Worm (Caenorhabditis elegans) whole organism, young adult: ENCODE data around the gene nhr-230.

Experiments used
- B0035.1 ChIP-seq: sonication (generic microtip); optimal IDR thresholded peaks from 2 replicates; lab custom pipeline; 2016; ENCODE audit warnings: missing genetic modification characterization, mild to moderate bottlenecking, missing compliant biosample characterization, missing genotype, missing genetic modification reagents
- C17E4.6 ChIP-seq: fragments of 200-800 bp; sonication (Bioruptor generic); IDR thresholded peaks from 2 replicates; pipeline ENCODE4 v1.3.6; 2022; ENCODE audit warnings: missing genetic modification reagents, missing genetic modification characterization, missing compliant biosample characterization
- F57A8.1 ChIP-seq: fragments of 200-800 bp; sonication (Bioruptor generic); optimal IDR thresholded peaks from 2 replicates; lab custom pipeline; 2018; ENCODE audit warnings: mild to moderate bottlenecking, missing genetic modification characterization, moderate library complexity, missing compliant biosample characterization
- K11D2.4 ChIP-seq: fragments of 200-800 bp; sonication (Bioruptor generic); IDR thresholded peaks from 2 replicates; pipeline ENCODE4 v1.3.6; 2022; ENCODE audit warnings: missing genetic modification reagents, missing genetic modification characterization, missing compliant biosample characterization
- K12H6.12 ChIP-seq: fragments of 200-800 bp; sonication (Bioruptor generic); optimal IDR thresholded peaks from 2 replicates; lab custom pipeline; 2018; ENCODE audit warnings: mild to moderate bottlenecking, missing genetic modification characterization, missing compliant biosample characterization
- Y67H2A.10 ChIP-seq: fragments of 200-800 bp; sonication (Bioruptor generic); conservative IDR thresholded peaks from 2 replicates; pipeline ENCODE4 v1.3.6; 2022; ENCODE audit warnings: missing genetic modification reagents, missing genetic modification characterization, missing compliant biosample characterization
- ama-1 ChIP-seq, 3 experiments: fragments of 150-350 bp in 1 of 3; sonication (generic microtip) in 2 of 3; optimal IDR thresholded peaks; 2 replicates each; lab custom pipeline; 2014 to 2018; ENCODE audit warnings: missing biosample characterization in 2 of 3, missing genetic modification characterization in 2 of 3, missing genetic modification reagents in 2 of 3
- bed-2 ChIP-seq: fragments of 200-800 bp; sonication (Bioruptor generic); IDR thresholded peaks from 2 replicates; pipeline ENCODE4 v1.3.6; 2022; ENCODE audit warnings: missing genetic modification reagents, missing genetic modification characterization, missing compliant biosample characterization
- cebp-1 ChIP-seq, 2 experiments: fragments of 200-800 bp in 1 of 2; sonication (Bioruptor generic) in 1 of 2; sonication (generic microtip) in 1 of 2; IDR thresholded peaks in 1 of 2; optimal IDR thresholded peaks in 1 of 2; 2 replicates each; pipeline versions ENCODE4 v1.3.6 to Lab custom; 2017 to 2022; ENCODE audit warnings: missing compliant biosample characterization in 2 of 2, missing genetic modification characterization in 2 of 2, mild to moderate bottlenecking in 1 of 2, missing genetic modification reagents in 1 of 2, moderate library complexity in 1 of 2
- ceh-100 ChIP-seq: fragments of 200-800 bp; sonication (Bioruptor generic); IDR thresholded peaks from 2 replicates; pipeline ENCODE4 v1.3.6; 2022; ENCODE audit warnings: missing genetic modification reagents, missing genetic modification characterization, missing compliant biosample characterization
- ceh-58 ChIP-seq: fragments of 200-800 bp; sonication (Bioruptor generic); IDR thresholded peaks from 2 replicates; pipeline ENCODE4 v1.3.6; 2022; ENCODE audit warnings: missing genetic modification characterization, missing compliant biosample characterization
- ceh-79 ChIP-seq: sonication (generic microtip); optimal IDR thresholded peaks from 2 replicates; lab custom pipeline; 2017; ENCODE audit warnings: mild to moderate bottlenecking, missing genetic modification characterization, missing compliant biosample characterization
- dox-1 ChIP-seq: fragments of 200-800 bp; sonication (Bioruptor generic); IDR thresholded peaks from 2 replicates; pipeline ENCODE4 v1.3.6; 2022; ENCODE audit warnings: missing genetic modification reagents, missing genetic modification characterization, missing compliant biosample characterization
- efl-1 ChIP-seq: fragments of 150-350 bp; optimal IDR thresholded peaks from 2 replicates; lab custom pipeline; 2014; ENCODE audit warnings: missing biosample characterization, missing genetic modification reagents, missing genetic modification characterization
- egl-18 ChIP-seq: fragments of 200-800 bp; sonication (Bioruptor generic); IDR thresholded peaks from 2 replicates; pipeline ENCODE4 v1.3.6; 2022; ENCODE audit warnings: missing genetic modification reagents, missing genetic modification characterization, missing compliant biosample characterization
- egrh-3 ChIP-seq: fragments of 200-800 bp; sonication (Bioruptor generic); IDR thresholded peaks from 2 replicates; pipeline ENCODE4 v1.3.6; 2022; ENCODE audit warnings: missing genetic modification reagents, missing genetic modification characterization, missing compliant biosample characterization
- hlh-12 ChIP-seq: sonication (generic microtip); optimal IDR thresholded peaks from 2 replicates; lab custom pipeline; 2016; ENCODE audit warnings: missing genetic modification characterization, missing compliant biosample characterization
- hrde-1 ChIP-seq: sonication (generic microtip); optimal IDR thresholded peaks from 2 replicates; lab custom pipeline; 2016; ENCODE audit warnings: missing genetic modification characterization, mild to moderate bottlenecking, missing compliant biosample characterization, moderate library complexity, missing genotype, missing genetic modification reagents, borderline replicate concordance
- lin-26 ChIP-seq: fragments of 200-800 bp; sonication (Bioruptor generic); IDR thresholded peaks from 2 replicates; pipeline ENCODE4 v1.3.6; 2022; ENCODE audit warnings: missing genetic modification reagents, missing genetic modification characterization, missing compliant biosample characterization
- lin-40 ChIP-seq: sonication (generic microtip); optimal IDR thresholded peaks from 2 replicates; lab custom pipeline; 2016; ENCODE audit warnings: missing genetic modification characterization, mild to moderate bottlenecking, missing compliant biosample characterization, missing genotype, missing genetic modification reagents
- lin-54 ChIP-seq: fragments of 200-800 bp; sonication (Bioruptor generic); optimal IDR thresholded peaks from 2 replicates; lab custom pipeline; 2018; ENCODE audit warnings: mild to moderate bottlenecking, missing genetic modification characterization, missing compliant biosample characterization
- lir-1 ChIP-seq: fragments of 200-800 bp; sonication (Bioruptor generic); conservative IDR thresholded peaks from 2 replicates; pipeline ENCODE4 v1.3.6; 2022; ENCODE audit warnings: missing genetic modification reagents, missing genetic modification characterization, missing compliant biosample characterization
- madf-10 ChIP-seq: sonication (generic microtip); optimal IDR thresholded peaks from 2 replicates; lab custom pipeline; 2016; ENCODE audit warnings: mild to moderate bottlenecking, missing genetic modification characterization, missing compliant biosample characterization
- nhr-120 ChIP-seq: fragments of 200-800 bp; sonication (Bioruptor generic); IDR thresholded peaks from 2 replicates; pipeline ENCODE4 v1.3.6; 2022; ENCODE audit warnings: missing genetic modification characterization, missing compliant biosample characterization
- nhr-179 ChIP-seq: sonication (generic microtip); optimal IDR thresholded peaks from 2 replicates; lab custom pipeline; 2016; ENCODE audit warnings: mild to moderate bottlenecking, missing genetic modification characterization, missing compliant biosample characterization
- rcor-1 ChIP-seq: fragments of 200-800 bp; sonication (Bioruptor generic); IDR thresholded peaks from 2 replicates; pipeline ENCODE4 v1.3.6; 2022; ENCODE audit warnings: missing genetic modification reagents, missing genetic modification characterization, missing compliant biosample characterization
- repo-1 ChIP-seq: sonication (generic microtip); optimal IDR thresholded peaks from 2 replicates; lab custom pipeline; 2017; ENCODE audit warnings: mild to moderate bottlenecking, missing genetic modification characterization, missing compliant biosample characterization
- sea-2 ChIP-seq: fragments of 200-800 bp; sonication (Bioruptor generic); IDR thresholded peaks from 2 replicates; pipeline ENCODE4 v1.3.6; 2022; ENCODE audit warnings: missing genetic modification characterization, missing compliant biosample characterization
- snpc-3.4 ChIP-seq: sonication (generic microtip); optimal IDR thresholded peaks from 2 replicates; lab custom pipeline; 2017; ENCODE audit warnings: missing genetic modification characterization, mild to moderate bottlenecking, missing compliant biosample characterization, antibody characterized with exemption, moderate library complexity, missing genotype, missing genetic modification reagents
- snpc-4 ChIP-seq, 5 experiments: fragments of 150-350 bp in 1 of 5; sonication (generic microtip) in 4 of 5; optimal IDR thresholded peaks; 2 replicates each; lab custom pipeline; 2014 to 2018; ENCODE audit warnings: missing genetic modification characterization in 5 of 5, missing biosample characterization in 3 of 5, antibody characterized with exemption in 2 of 5, mild to moderate bottlenecking in 2 of 5, missing compliant biosample characterization in 2 of 5, missing genotype in 2 of 5, moderate library complexity in 2 of 5, missing genetic modification reagents in 1 of 5
- unc-130 ChIP-seq: sonication (generic microtip); optimal IDR thresholded peaks from 2 replicates; lab custom pipeline; 2016; ENCODE audit warnings: missing genetic modification reagents, missing genetic modification characterization, missing compliant biosample characterization
- xnd-1 ChIP-seq: sonication (generic microtip); optimal IDR thresholded peaks from 2 replicates; lab custom pipeline; 2016; ENCODE audit warnings: missing genotype, missing genetic modification reagents, missing genetic modification characterization, missing compliant biosample characterization
- zfh-2 ChIP-seq: fragments of 200-800 bp; sonication (Bioruptor generic); conservative IDR thresholded peaks from 2 replicates; pipeline ENCODE4 v1.3.6; 2022; ENCODE audit warnings: missing genetic modification reagents, missing genetic modification characterization, missing compliant biosample characterization
- zim-3 ChIP-seq: sonication (generic microtip); optimal IDR thresholded peaks from 2 replicates; lab custom pipeline; 2017; ENCODE audit warnings: mild to moderate bottlenecking, missing genetic modification characterization, moderate library complexity, missing compliant biosample characterization
- ztf-3 ChIP-seq: fragments of 200-800 bp; sonication (Bioruptor generic); optimal IDR thresholded peaks from 2 replicates; lab custom pipeline; 2018; ENCODE audit warnings: mild to moderate bottlenecking, missing genetic modification characterization, missing compliant biosample characterization

The nhr-230 gene

DNA sequence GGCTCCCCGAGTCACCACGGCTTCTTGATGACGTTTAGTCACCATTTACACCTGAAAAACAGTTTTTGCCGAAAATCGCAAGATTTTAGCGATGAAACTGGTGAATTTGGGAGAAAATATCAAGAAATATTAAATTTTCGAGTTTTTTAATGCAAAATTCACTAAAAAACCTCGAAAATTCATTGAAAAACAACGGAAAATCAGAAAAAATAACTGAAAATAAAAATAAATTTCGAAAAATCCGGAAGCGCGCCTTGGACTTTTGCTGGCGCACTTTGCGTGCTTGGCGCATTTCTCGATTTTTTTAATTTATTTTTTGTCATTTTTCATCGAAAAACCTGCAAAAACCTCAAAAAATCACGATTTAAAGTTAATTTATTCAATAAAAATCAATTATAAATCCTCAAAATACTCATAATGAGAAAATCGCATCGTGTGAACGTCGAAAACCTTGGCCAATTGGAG is 48.4 kb downstream of the nhr-230 start, which contains the start of gene emb-4 (continued):
- TF ChIP-seq efl-1 (no peak), hlh-12 (no peak), lir-1 (GFP tag; lab: Robert Waterston, UW) (no peak), ceh-100 (GFP tag; lab: Robert Waterston, UW) (no peak), snpc-3.4 (tag; lab: Kevin White, UChicago) (peak; percentile 46), snpc-4 (GFP tag; optimal IDR thresholded peaks at IDR 0.05; lab: Kevin White, UChicago) (no peak), snpc-4 (tag; optimal IDR thresholded peaks at IDR 0.05; lab: Kevin White, UChicago) (peak in 2 of 4 experiments; percentile 2 to 45), bed-2 (GFP tag; lab: Robert Waterston, UW) (no peak), zim-3 (tag; lab: Kevin White, UChicago) (no peak), cebp-1 (GFP tag; IDR thresholded peaks at IDR 0.05; lab: Robert Waterston, UW) (no peak), cebp-1 (tag; optimal IDR thresholded peaks at IDR 0.05; lab: Kevin White, UChicago) (peak; percentile 46), dox-1 (0 out of 2 replicates have a peak, but pooled peaks have one; percentile 36), egrh-3 (GFP tag; lab: Robert Waterston, UW) (no peak), unc-130 (GFP tag; lab: Kevin White, UChicago) (no peak), F57A8.1 (GFP tag; lab: Kevin White, UChicago) (no peak), nhr-179 (tag; lab: Kevin White, UChicago) (no peak), sea-2 (GFP tag; lab: Robert Waterston, UW) (no peak), ceh-58 (GFP tag; lab: Robert Waterston, UW) (no peak), madf-10 (tag; lab: Kevin White, UChicago) (no peak), B0035.1 (tag; lab: Kevin White, UChicago) (no peak), zfh-2 (GFP tag; lab: Robert Waterston, UW) (no peak), lin-40 (tag; lab: Kevin White, UChicago) (peak; percentile 51), K12H6.12 (peak; percentile 12), repo-1 (no peak)

DNA sequence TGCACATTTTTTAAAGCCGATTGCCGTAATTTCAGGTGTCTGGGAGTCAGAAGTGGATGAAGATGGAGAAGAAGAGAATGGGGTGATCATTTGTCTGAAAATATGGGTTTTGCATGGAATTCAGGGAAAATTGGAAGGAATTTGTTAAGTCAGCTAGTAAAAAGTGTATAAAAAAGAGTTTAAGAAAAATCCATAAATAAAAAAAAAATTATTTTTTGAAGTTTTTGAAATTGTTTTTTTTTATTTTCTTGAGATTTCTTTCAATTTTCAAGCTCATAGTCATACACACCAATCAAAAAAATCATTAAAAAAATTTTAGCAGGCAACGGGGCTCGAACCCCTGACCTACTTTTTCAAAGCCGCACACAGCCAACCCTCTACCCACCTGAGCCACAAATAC is 53.9 kb downstream of the nhr-230 start, which contains the start of gene nhr-243:
Gene nhr-243, minus strand, starts transcription at position 101 of the 400 bp plus-strand sequence.
- TF ChIP-seq lin-54 (GFP tag; lab: Kevin White, UChicago): no peak
- no peak for TF ChIP-seq zim-3 (tag; lab: Kevin White, UChicago)
- no peak for TF ChIP-seq rcor-1 (GFP tag; lab: Robert Waterston, UW)
- no peak for TF ChIP-seq C17E4.6 (GFP tag; lab: Robert Waterston, UW)
- TF ChIP-seq sea-2 (GFP tag; lab: Robert Waterston, UW): no peak
- no peak for TF ChIP-seq K11D2.4 (GFP tag; lab: Robert Waterston, UW)
- no peak for TF ChIP-seq egl-18 (GFP tag; lab: Robert Waterston, UW)
- no peak for TF ChIP-seq hrde-1 (tag; lab: Kevin White, UChicago)
- no peak for TF ChIP-seq Y67H2A.10 (GFP tag; lab: Robert Waterston, UW)
- TF ChIP-seq ama-1 (optimal IDR thresholded peaks at IDR 0.05; lab: Kevin White, UChicago): no peak
- TF ChIP-seq ama-1 (GFP tag; optimal IDR thresholded peaks at IDR 0.05; lab: Kevin White, UChicago): no peak
- no peak for TF ChIP-seq ceh-79 (tag; lab: Kevin White, UChicago)
- no peak for TF ChIP-seq xnd-1 (tag; lab: Kevin White, UChicago)
- no peak for TF ChIP-seq madf-10 (tag; lab: Kevin White, UChicago)
- TF ChIP-seq nhr-120 (GFP tag; lab: Robert Waterston, UW): no peak
- no peak for TF ChIP-seq lir-1 (GFP tag; lab: Robert Waterston, UW)
- TF ChIP-seq ztf-3 (GFP tag; lab: Kevin White, UChicago): no peak
- TF ChIP-seq lin-26 (GFP tag; lab: Robert Waterston, UW): no peak
- TF ChIP-seq, all 124 proteins: peak for 0
